Worm (Caenorhabditis elegans) whole organism, L1 larva: Measurements from ENCODE around the gene srg-2.

Experiments
- C16A3.4 ChIP-seq: fragments of 150-350 bp; optimal IDR thresholded peaks from 2 replicates; lab custom pipeline; 2014; ENCODE audit warnings: missing biosample characterization, missing genetic modification characterization
- aly-2 ChIP-seq: fragments of 150-350 bp; optimal IDR thresholded peaks from 2 replicates; lab custom pipeline; 2014; ENCODE audit warnings: missing biosample characterization, missing genetic modification characterization
- ceh-63 ChIP-seq: fragments of 200-800 bp; sonication (Bioruptor generic); optimal IDR thresholded peaks from 2 replicates; lab custom pipeline; 2018; ENCODE audit warnings: mild to moderate bottlenecking, missing genetic modification characterization, missing compliant biosample characterization
- dpl-1 ChIP-seq, 3 experiments: fragments of 150-350 bp in 2 of 3; sonication (generic microtip) in 1 of 3; optimal IDR thresholded peaks; 2 replicates each; lab custom pipeline; 2014 to 2017; ENCODE audit warnings: missing biosample characterization in 3 of 3, missing genetic modification characterization in 3 of 3, missing genetic modification reagents in 3 of 3
- efl-1 ChIP-seq, 4 experiments: fragments of 150-350 bp; optimal IDR thresholded peaks in 3 of 4; peaks in 1 of 4; 1 replicate in 1 of 4; 2 replicates in 3 of 4; lab custom pipeline; 2014; ENCODE audit warnings: missing biosample characterization in 2 of 4, missing genetic modification characterization in 2 of 4, missing genetic modification reagents in 2 of 4
- efl-3 ChIP-seq: fragments of 200-800 bp; sonication (Bioruptor generic); optimal IDR thresholded peaks from 2 replicates; lab custom pipeline; 2018; ENCODE audit warnings: mild to moderate bottlenecking, missing genetic modification characterization, missing compliant biosample characterization
- egl-13 ChIP-seq: sonication (generic microtip); optimal IDR thresholded peaks from 2 replicates; lab custom pipeline; 2016; ENCODE audit warnings: missing genotype, missing genetic modification reagents, missing genetic modification characterization, missing compliant biosample characterization
- elt-2 ChIP-seq: sonication (generic microtip); optimal IDR thresholded peaks from 2 replicates; lab custom pipeline; 2016; ENCODE audit warnings: missing genetic modification characterization, mild to moderate bottlenecking, inconsistent platforms, missing compliant biosample characterization, missing genetic modification reagents
- ets-5 ChIP-seq: fragments of 200-800 bp; sonication (Bioruptor generic); IDR thresholded peaks from 2 replicates; pipeline ENCODE4 v1.3.6; 2022; ENCODE audit warnings: missing genetic modification characterization, missing compliant biosample characterization
- fkh-8 ChIP-seq: sonication (generic microtip); optimal IDR thresholded peaks from 2 replicates; lab custom pipeline; 2016; ENCODE audit warnings: mild to moderate bottlenecking, missing genetic modification characterization, missing compliant biosample characterization
- fos-1 ChIP-seq: fragments of 150-350 bp; optimal IDR thresholded peaks from 2 replicates; lab custom pipeline; 2014; ENCODE audit warnings: missing biosample characterization, missing genetic modification characterization
- hlh-17 ChIP-seq: fragments of 200-800 bp; sonication (Bioruptor generic); optimal IDR thresholded peaks from 2 replicates; lab custom pipeline; 2018; ENCODE audit warnings: missing genetic modification characterization, mild to moderate bottlenecking, missing compliant biosample characterization, moderate library complexity, borderline replicate concordance
- hlh-4 ChIP-seq: sonication (generic microtip); optimal IDR thresholded peaks from 2 replicates; lab custom pipeline; 2016; ENCODE audit warnings: mild to moderate bottlenecking, missing genetic modification characterization, missing compliant biosample characterization
- hpl-2 ChIP-seq: fragments of 150-350 bp; optimal IDR thresholded peaks from 2 replicates; lab custom pipeline; 2014; ENCODE audit warnings: missing biosample characterization, missing genetic modification reagents, missing genetic modification characterization
- isw-1 ChIP-seq: fragments of 200-800 bp; sonication (Bioruptor generic); IDR thresholded peaks from 2 replicates; pipeline ENCODE4 v1.3.6; 2022; ENCODE audit warnings: missing genetic modification characterization, missing compliant biosample characterization
- lin-13 ChIP-seq: fragments of 150-350 bp; optimal IDR thresholded peaks from 2 replicates; lab custom pipeline; 2014; ENCODE audit warnings: missing biosample characterization, missing genetic modification reagents, missing genetic modification characterization
- lin-14 ChIP-seq: fragments of 200-800 bp; sonication (Bioruptor generic); optimal IDR thresholded peaks from 2 replicates; lab custom pipeline; 2018; ENCODE audit warnings: mild to moderate bottlenecking, missing genetic modification characterization, moderate library complexity, missing compliant biosample characterization
- lin-15B ChIP-seq: fragments of 150-350 bp; sonication (generic microtip); optimal IDR thresholded peaks from 3 replicates; lab custom pipeline; 2014; ENCODE audit warnings: missing biosample characterization, missing genetic modification characterization
- lin-35 ChIP-seq, 2 experiments: fragments of 150-350 bp; optimal IDR thresholded peaks; 2 replicates each; lab custom pipeline; 2014; ENCODE audit warnings: missing biosample characterization in 2 of 2, missing genetic modification characterization in 2 of 2, missing genetic modification reagents in 2 of 2
- lin-39 ChIP-seq: fragments of 150-350 bp; optimal IDR thresholded peaks from 2 replicates; lab custom pipeline; 2014; ENCODE audit warnings: missing biosample characterization, missing genetic modification reagents, missing genetic modification characterization
- lsy-2 ChIP-seq, 2 experiments: fragments of 150-350 bp; optimal IDR thresholded peaks; 2 replicates each; lab custom pipeline; 2014; ENCODE audit warnings: missing biosample characterization in 2 of 2, missing genetic modification characterization in 2 of 2
- mdl-1 ChIP-seq, 2 experiments: fragments of 150-350 bp; optimal IDR thresholded peaks; 2 replicates each; lab custom pipeline; 2014 to 2017; ENCODE audit warnings: missing biosample characterization in 2 of 2, missing genetic modification characterization in 2 of 2, inconsistent platforms in 1 of 2
- nhr-19 ChIP-seq: fragments of 200-800 bp; sonication (Bioruptor generic); conservative IDR thresholded peaks from 2 replicates; pipeline ENCODE4 v1.3.6; 2022; ENCODE audit warnings: missing genetic modification characterization, missing compliant biosample characterization
- nhr-20 ChIP-seq: sonication (generic microtip); optimal IDR thresholded peaks from 2 replicates; lab custom pipeline; 2016; ENCODE audit warnings: mild to moderate bottlenecking, missing genetic modification characterization, missing compliant biosample characterization
- nhr-237 ChIP-seq: fragments of 150-350 bp; optimal IDR thresholded peaks from 2 replicates; lab custom pipeline; 2014; ENCODE audit warnings: missing biosample characterization, missing genetic modification characterization
- nhr-71 ChIP-seq: sonication (generic microtip); optimal IDR thresholded peaks from 2 replicates; lab custom pipeline; 2016; ENCODE audit warnings: mild to moderate bottlenecking, missing genetic modification characterization, moderate library complexity, missing compliant biosample characterization
- nhr-76 ChIP-seq: sonication (generic microtip); optimal IDR thresholded peaks from 2 replicates; lab custom pipeline; 2017; ENCODE audit warnings: missing biosample characterization, missing genetic modification characterization
- pag-3 ChIP-seq: sonication (generic microtip); optimal IDR thresholded peaks from 2 replicates; lab custom pipeline; 2017; ENCODE audit warnings: missing genetic modification characterization, mild to moderate bottlenecking, missing compliant biosample characterization, antibody characterized with exemption, borderline replicate concordance; ENCODE audit not compliant: insufficient read depth
- pax-3 ChIP-seq: fragments of 200-800 bp; sonication (Bioruptor generic); optimal IDR thresholded peaks from 2 replicates; lab custom pipeline; 2018; ENCODE audit warnings: mild to moderate bottlenecking, missing genetic modification characterization, moderate library complexity, missing compliant biosample characterization
- skn-1 ChIP-seq: fragments of 150-350 bp; optimal IDR thresholded peaks from 2 replicates; lab custom pipeline; 2014; ENCODE audit warnings: missing biosample characterization, missing genetic modification characterization
- snpc-4 ChIP-seq: fragments of 150-350 bp; optimal IDR thresholded peaks from 2 replicates; lab custom pipeline; 2014; ENCODE audit warnings: missing biosample characterization, missing genetic modification characterization
- swsn-7 ChIP-seq: sonication (generic microtip); optimal IDR thresholded peaks from 2 replicates; lab custom pipeline; 2016; ENCODE audit warnings: missing genetic modification characterization, missing compliant biosample characterization
- unc-30 ChIP-seq: sonication (generic microtip); optimal IDR thresholded peaks from 2 replicates; lab custom pipeline; 2017; ENCODE audit warnings: missing biosample characterization, missing genetic modification characterization
- unc-86 ChIP-seq: sonication (generic microtip); optimal IDR thresholded peaks from 2 replicates; lab custom pipeline; 2016; ENCODE audit warnings: missing genetic modification characterization, missing compliant biosample characterization
- unc-98 ChIP-seq: fragments of 200-800 bp; sonication (Bioruptor generic); IDR thresholded peaks from 2 replicates; pipeline ENCODE4 v1.3.6; 2022; ENCODE audit warnings: missing genetic modification characterization, missing compliant biosample characterization
- vab-15 ChIP-seq: sonication (generic microtip); optimal IDR thresholded peaks from 2 replicates; lab custom pipeline; 2017; ENCODE audit warnings: missing genotype, mild to moderate bottlenecking, missing genetic modification characterization, missing compliant biosample characterization
- xbp-1 ChIP-seq: sonication (generic microtip); optimal IDR thresholded peaks from 2 replicates; lab custom pipeline; 2016; ENCODE audit warnings: missing genetic modification characterization, missing compliant biosample characterization
- zag-1 ChIP-seq: fragments of 150-350 bp; optimal IDR thresholded peaks from 2 replicates; lab custom pipeline; 2014; ENCODE audit warnings: missing biosample characterization, missing genetic modification characterization

Gene srg-2

ce11 chrIII:6251511-6251910, 8.5 kb downstream of the srg-2 start, which contains the start of gene amdh-1:
Gene amdh-1, plus strand, starts transcription at chrIII:6251811.
- TF ChIP-seq unc-98 (no peak), nhr-237 (tag; lab: Kevin White, UChicago) (no peak), fos-1 (no peak), unc-30 (tag; lab: Kevin White, UChicago) (no peak), ets-5 (GFP tag; lab: Robert Waterston, UW) (no peak), mdl-1 (tag; optimal IDR thresholded peaks at IDR 0.05; lab: Kevin White, UChicago) (no peak), pag-3 (tag; lab: Kevin White, UChicago) (no peak), egl-13 (no peak), lin-14 (GFP tag; lab: Kevin White, UChicago) (no peak)

- TF ChIP-seq C16A3.4 (tag; lab: Kevin White, UChicago), result no peak
- TF ChIP-seq skn-1 (tag; lab: Kevin White, UChicago), result no peak
- TF ChIP-seq fkh-8, result no peak
- TF ChIP-seq hlh-4 (tag; lab: Kevin White, UChicago), result no peak
- TF ChIP-seq xbp-1 (tag; lab: Kevin White, UChicago), result peak; percentile 2
- no peak for TF ChIP-seq efl-3 (GFP tag; lab: Kevin White, UChicago)
- no peak for TF ChIP-seq hlh-17 (GFP tag; lab: Kevin White, UChicago)
- no peak for TF ChIP-seq isw-1 (GFP tag; lab: Robert Waterston, UW)
- no peak for TF ChIP-seq nhr-71
- TF ChIP-seq lin-15B (tag; lab: Kevin White, UChicago), result peak; percentile 1
- no peak for TF ChIP-seq swsn-7
- TF ChIP-seq dpl-1 (GFP tag; optimal IDR thresholded peaks at IDR 0.05; lab: Kevin White, UChicago), result peak in 2 of 3 experiments; percentile 42 to 56
- TF ChIP-seq hpl-2 (GFP tag; lab: Kevin White, UChicago), result no peak
- TF ChIP-seq ceh-63 (GFP tag; lab: Kevin White, UChicago), result no peak
- peak; percentile 2 to 65 for TF ChIP-seq lin-35 (GFP tag; optimal IDR thresholded peaks at IDR 0.05; lab: Kevin White, UChicago)
- no peak for TF ChIP-seq lin-39 (tag; lab: Kevin White, UChicago)
- no peak for TF ChIP-seq nhr-19
- TF ChIP-seq unc-86 (tag; lab: Kevin White, UChicago), result no peak
- no peak for TF ChIP-seq elt-2
- no peak for TF ChIP-seq nhr-76 (tag; lab: Kevin White, UChicago)
- TF ChIP-seq efl-1 (optimal IDR thresholded peaks at IDR 0.05; lab: Kevin White, UChicago), result peak; percentile 46 to 50
- TF ChIP-seq efl-1 (GFP tag; optimal IDR thresholded peaks at IDR 0.05 in 1 of 2; lab: Kevin White, UChicago), result peak; percentile 21 to 90
- no peak for TF ChIP-seq pax-3
- TF ChIP-seq lsy-2 (tag; optimal IDR thresholded peaks at IDR 0.05; lab: Kevin White, UChicago), result peak in 1 of 2 experiments; percentile 48
- no peak for TF ChIP-seq aly-2 (tag; lab: Kevin White, UChicago)
- TF ChIP-seq lin-13, result no peak
- TF ChIP-seq, all 84 proteins: peak for 6
These were observed 11.8 kb downstream of the srg-2 start, which contains the start of the genes gen-1 and stt-3 for ce11 chrIII:6248064-6248687. Gene gen-1, minus strand, starts transcription at chrIII:6248158. Gene stt-3, plus strand, starts transcription at chrIII:6248637.

- TF ChIP-seq lsy-2 (tag; optimal IDR thresholded peaks at IDR 0.05; lab: Kevin White, UChicago) (no peak), efl-3 (GFP tag; lab: Kevin White, UChicago) (no peak), vab-15 (tag; lab: Kevin White, UChicago) (no peak), pax-3 (no peak), efl-1 (optimal IDR thresholded peaks at IDR 0.05; lab: Kevin White, UChicago) (no peak), efl-1 (GFP tag; optimal IDR thresholded peaks at IDR 0.05 in 1 of 2; lab: Kevin White, UChicago) (no peak), nhr-237 (tag; lab: Kevin White, UChicago) (no peak), nhr-71 (no peak), nhr-20 (tag; lab: Kevin White, UChicago) (no peak), zag-1 (tag; lab: Kevin White, UChicago) (no peak), snpc-4 (tag; lab: Kevin White, UChicago) (no peak), lin-13 (no peak)
These were observed 14.3 kb downstream of the srg-2 start, which contains the start of gene bcas-2 for ce11 chrIII:6245728-6246127. Gene bcas-2, minus strand, starts transcription at chrIII:6245828.
